Worm (Caenorhabditis elegans): ENCODE measurements around the gene C25A8.1.

- no peak for TF ChIP-seq dao-5 (tag; optimal IDR thresholded peaks at IDR 0.05)
- peak; percentile 38 for TF ChIP-seq W03F9.2 (tag; optimal IDR thresholded peaks at IDR 0.05)
Observed at ce11 chrIV:7012731-7013445, 2.0 kb downstream of the C25A8.1 start.
